Fruit fly (Drosophila melanogaster) whole organism, pupa: Measurements from ENCODE around the gene sgg.

Source experiments
- CG8159 ChIP-seq: fragments of 200-800 bp; sonication (Bioruptor generic); optimal IDR thresholded peaks from 3 replicates; lab custom pipeline; 2018; ENCODE audit warnings: missing biosample characterization, mild to moderate bottlenecking, missing genetic modification characterization, moderate library complexity
- Pif1B ChIP-seq: fragments of 200-800 bp; sonication (Bioruptor generic); optimal IDR thresholded peaks from 3 replicates; lab custom pipeline; 2016; ENCODE audit warnings: missing biosample characterization, missing genetic modification characterization

dm6 chrX:2591315-2591999 is 42.3 kb upstream of the sgg start:
- TF ChIP-seq CG8159 (tag; lab: Kevin White, UChicago) (no peak), Pif1B (no peak)
